Worm (Caenorhabditis elegans) whole organism, L3 larva: ENCODE data around the gene fbxb-75.

ENCODE experiments used
- R02D3.7 ChIP-seq: fragments of 150-350 bp; optimal IDR thresholded peaks from 2 replicates; lab custom pipeline; 2014; ENCODE audit warnings: missing biosample characterization, missing genetic modification characterization
- ZK546.5 ChIP-seq: sonication (generic microtip); optimal IDR thresholded peaks from 2 replicates; lab custom pipeline; 2017; ENCODE audit warnings: missing biosample characterization, missing genetic modification characterization
- aly-2 ChIP-seq: fragments of 150-350 bp; optimal IDR thresholded peaks from 2 replicates; lab custom pipeline; 2014; ENCODE audit warnings: missing biosample characterization, missing genetic modification characterization
- ceh-82 ChIP-seq: fragments of 150-350 bp; optimal IDR thresholded peaks from 2 replicates; lab custom pipeline; 2014; ENCODE audit warnings: missing biosample characterization, missing genetic modification characterization
- ceh-9 ChIP-seq: sonication (generic microtip); optimal IDR thresholded peaks from 2 replicates; lab custom pipeline; 2018; ENCODE audit warnings: missing biosample characterization, missing genetic modification characterization
- elt-1 ChIP-seq: fragments of 150-350 bp; optimal IDR thresholded peaks from 2 replicates; lab custom pipeline; 2014; ENCODE audit warnings: missing biosample characterization, missing genetic modification characterization
- lin-39 ChIP-seq: fragments of 150-350 bp; optimal IDR thresholded peaks from 2 replicates; lab custom pipeline; 2018; ENCODE audit warnings: missing biosample characterization, missing genetic modification reagents, missing genetic modification characterization
- nhr-23 ChIP-seq: fragments of 150-350 bp; optimal IDR thresholded peaks from 2 replicates; lab custom pipeline; 2014; ENCODE audit warnings: missing biosample characterization, missing genetic modification reagents, missing genetic modification characterization
- nhr-76 ChIP-seq: fragments of 150-350 bp; sonication (generic microtip); optimal IDR thresholded peaks from 5 replicates; lab custom pipeline; 2014; ENCODE audit warnings: missing biosample characterization, missing genetic modification characterization
- pha-4 ChIP-seq: fragments of 150-350 bp; optimal IDR thresholded peaks from 2 replicates; lab custom pipeline; 2014; ENCODE audit warnings: missing biosample characterization, missing genetic modification reagents, missing genetic modification characterization
- snpc-4 ChIP-seq: fragments of 150-350 bp; optimal IDR thresholded peaks from 2 replicates; lab custom pipeline; 2014; ENCODE audit warnings: missing biosample characterization, missing genetic modification characterization
- unc-62 ChIP-seq: fragments of 150-350 bp; sonication (generic microtip); optimal IDR thresholded peaks from 4 replicates; lab custom pipeline; 2014; ENCODE audit warnings: missing biosample characterization, missing genetic modification reagents, missing genetic modification characterization
- ztf-4 ChIP-seq: fragments of 150-350 bp; optimal IDR thresholded peaks from 2 replicates; lab custom pipeline; 2014; ENCODE audit warnings: missing biosample characterization, missing genetic modification characterization

DNA sequence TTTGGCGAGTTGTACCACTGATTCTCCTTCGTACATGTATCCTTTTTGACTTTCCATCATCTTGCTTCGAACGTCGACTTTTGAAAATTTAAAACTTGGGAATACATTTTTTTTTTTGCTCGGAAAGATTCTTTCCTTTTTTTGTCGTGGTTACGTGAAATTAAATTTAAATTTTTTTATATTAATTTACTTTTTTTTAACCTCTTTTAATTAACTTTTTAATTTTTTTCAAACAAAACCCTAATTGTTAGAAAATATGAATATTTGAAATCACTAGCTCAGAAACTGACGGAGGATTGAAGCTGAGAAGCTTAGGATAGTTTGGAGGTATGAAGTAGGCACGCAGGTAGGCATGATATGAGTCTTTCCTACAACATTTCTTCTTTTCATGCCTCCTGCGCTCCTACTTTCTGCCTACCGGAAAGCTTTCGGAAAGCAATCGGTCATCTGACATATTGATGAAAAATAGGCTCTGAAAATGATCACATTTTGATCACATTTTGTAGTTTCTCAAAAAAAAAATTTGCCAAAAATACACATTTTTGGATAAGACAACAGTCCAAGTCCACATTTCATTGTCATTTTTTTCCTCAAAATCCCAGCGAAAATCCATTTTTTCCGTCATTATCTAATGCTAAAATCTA is 6.4 kb downstream of the fbxb-75 start, which contains the start of the genes R08C7.8 and R08C7.4:
- TF ChIP-seq lin-39 (tag; lab: Kevin White, UChicago) (no peak), unc-62 (no peak), R02D3.7 (tag; lab: Kevin White, UChicago) (no peak), aly-2 (no peak), pha-4 (tag; lab: Kevin White, UChicago) (no peak), ceh-82 (tag; lab: Kevin White, UChicago) (no peak), nhr-23 (tag; lab: Kevin White, UChicago) (no peak), ZK546.5 (tag; lab: Kevin White, UChicago) (no peak), nhr-76 (tag; lab: Kevin White, UChicago) (no peak), ztf-4 (tag; lab: Kevin White, UChicago) (no peak), elt-1 (tag; lab: Kevin White, UChicago) (no peak), ceh-9 (tag; lab: Kevin White, UChicago) (no peak), snpc-4 (tag; lab: Kevin White, UChicago) (no peak)
